Worm (Caenorhabditis elegans): ENCODE measurements around the gene Y69A2AR.18.

DNA sequence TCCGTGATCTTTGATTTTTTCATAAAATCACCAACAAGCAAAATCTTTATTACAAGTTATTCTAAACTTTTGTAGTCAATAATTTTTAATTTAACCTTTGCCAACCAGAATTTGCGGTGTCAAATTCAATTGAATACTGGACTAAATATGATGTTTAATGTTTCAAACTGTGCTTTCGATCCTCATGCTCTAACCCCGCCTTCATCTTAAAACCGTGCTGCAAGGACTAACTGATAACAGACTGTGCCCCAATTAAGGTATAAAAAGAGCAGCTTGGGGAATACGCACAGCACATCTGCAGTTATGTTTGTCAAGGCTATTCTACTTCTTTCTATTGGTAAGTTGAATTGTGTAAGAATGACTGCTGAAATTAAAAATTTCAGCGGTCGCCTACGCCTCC lies 28.2 kb upstream of the Y69A2AR.18 start, which contains the start of gene ilys-2:
- TF ChIP-seq sptf-1 (tag; optimal IDR thresholded peaks at IDR 0.05) (no peak), unc-39 (tag; optimal IDR thresholded peaks at IDR 0.05) (no peak), nhr-76 (tag; optimal IDR thresholded peaks at IDR 0.05) (no peak), ceh-39 (tag; optimal IDR thresholded peaks at IDR 0.05) (no peak), nhr-12 (tag; optimal IDR thresholded peaks at IDR 0.05) (no peak), mab-5 (tag; optimal IDR thresholded peaks at IDR 0.05) (no peak), elt-3 (tag; optimal IDR thresholded peaks at IDR 0.05) (no peak), nhr-28 (tag; optimal IDR thresholded peaks at IDR 0.05) (no peak), lsy-2 (tag; optimal IDR thresholded peaks at IDR 0.05) (no peak), drap-1 (GFP tag; optimal IDR thresholded peaks at IDR 0.05) (no peak), nhr-2 (tag; optimal IDR thresholded peaks at IDR 0.05) (no peak), flh-1 (GFP tag; optimal IDR thresholded peaks at IDR 0.05) (no peak), unc-62 (GFP tag; optimal IDR thresholded peaks at IDR 0.05) (no peak), blmp-1 (tag; optimal IDR thresholded peaks at IDR 0.05) (no peak)

Data from whole organism, mixed stage, embryonic.